4 fruit fly cellular contexts compared by ENCODE assay signal in the genomic region with DNA sequence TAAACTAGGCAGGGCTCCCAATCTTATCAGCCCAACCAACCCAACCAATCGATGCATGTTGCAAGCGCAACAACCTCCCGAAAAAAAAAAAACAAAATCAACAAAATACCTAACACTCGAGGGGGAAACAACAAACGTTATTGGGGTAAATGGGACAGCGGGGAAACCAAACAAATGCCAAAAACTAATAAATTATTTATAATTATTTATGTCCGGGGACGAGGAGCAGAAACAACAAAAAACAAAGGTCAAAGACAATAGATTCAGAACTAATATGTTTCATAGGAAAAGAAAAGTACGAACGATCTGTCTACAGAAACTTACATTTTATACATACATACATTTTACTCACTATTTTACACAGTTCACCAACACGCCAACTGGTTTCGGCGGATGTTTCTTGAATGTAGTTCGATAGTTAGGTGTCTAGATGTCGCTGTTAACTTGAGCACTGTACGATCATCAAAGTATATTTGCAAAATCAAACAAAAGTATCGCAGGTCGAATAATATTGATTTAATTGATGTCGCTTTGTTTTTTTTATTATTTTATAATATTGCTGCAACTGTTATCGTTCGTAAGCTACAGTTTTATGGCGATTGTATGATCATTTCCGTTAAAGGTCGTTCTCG.
TF ChIP-seq lines count a peak whose summit lies in the region.

No protein-coding gene starts in this region.

TF ChIP-seq in whole organism, adult, 20 proteins besides CTCF, POLR2A, EP300 and RAD21 (continued from another document):
- TF ChIP-seq CG5204 (GFP tag; optimal IDR thresholded peaks at IDR 0.05; lab: Kevin White, UChicago) (no peak), CG11617 (GFP tag; optimal IDR thresholded peaks at IDR 0.05; lab: Kevin White, UChicago) (no peak), CG7045 (GFP tag; optimal IDR thresholded peaks at IDR 0.05; lab: Kevin White, UChicago) (no peak)

TF ChIP-seq in whole organism, embryonic, 481 proteins besides CTCF, POLR2A, EP300 and RAD21 (continued from another document and continues in another):
- TF ChIP-seq tll (GFP tag; optimal IDR thresholded peaks at IDR 0.05; lab: Kevin White, UChicago) (no peak), Antp (GFP tag; optimal IDR thresholded peaks at IDR 0.05; lab: Kevin White, UChicago) (peak; percentile 24), CG11696 (GFP tag; IDR thresholded peaks at IDR 0.05; lab: Robert Waterston, UW) (no peak), Chrac-16 (GFP tag; optimal IDR thresholded peaks at IDR 0.05; lab: Kevin White, UChicago) (peak; percentile 35), Nf-YC (tag; optimal IDR thresholded peaks at IDR 0.05; lab: Kevin White, UChicago) (peak; percentile 13), CG8290 (GFP tag; optimal IDR thresholded peaks at IDR 0.05; lab: Kevin White, UChicago) (peak; percentile 61), CG8290 (tag; optimal IDR thresholded peaks at IDR 0.05; lab: Kevin White, UChicago) (peak; percentile 38 to 74), CG33557 (GFP tag; optimal IDR thresholded peaks at IDR 0.05; lab: Kevin White, UChicago) (peak; percentile 17), lola (GFP tag; optimal IDR thresholded peaks at IDR 0.05; lab: Kevin White, UChicago) (peak in 1 of 3 experiments; percentile 7), CG31441 (GFP tag; IDR thresholded peaks at IDR 0.05; lab: Robert Waterston, UW) (0 out of 2 replicates have a peak, but pooled peaks have one; percentile 14), maf-S (GFP tag; optimal IDR thresholded peaks at IDR 0.05; lab: Kevin White, UChicago) (peak; percentile 22), CG1233 (GFP tag; optimal IDR thresholded peaks at IDR 0.05; lab: Kevin White, UChicago) (no peak), CG17829 (tag; optimal IDR thresholded peaks at IDR 0.05; lab: Kevin White, UChicago) (peak; percentile 27), CG7963 (GFP tag; IDR thresholded peaks at IDR 0.05; lab: Robert Waterston, UW; ENCODE audit: partially characterized antibody) (0 out of 3 replicates have a peak, but pooled peaks have one; percentile 10), croc (GFP tag; conservative IDR thresholded peaks at IDR 0.05; lab: Robert Waterston, UW) (peak; percentile 14; the same call in 1 of the 3 replicates), cg (GFP tag; optimal IDR thresholded peaks at IDR 0.05; lab: Kevin White, UChicago) (no peak), CG16813 (GFP tag; IDR thresholded peaks at IDR 0.05; lab: Robert Waterston, UW; ENCODE audit: partially characterized antibody) (peak; percentile 51; the same call in 1 of the 3 replicates), Lhr (GFP tag; optimal IDR thresholded peaks at IDR 0.05; lab: Kevin White, UChicago) (peak; percentile 66), Dek (tag; optimal IDR thresholded peaks at IDR 0.05; lab: Kevin White, UChicago) (peak; percentile 26), CG12299 (tag; optimal IDR thresholded peaks at IDR 0.05; lab: Kevin White, UChicago) (no peak), Pdp1 (GFP tag; optimal IDR thresholded peaks at IDR 0.05; lab: Kevin White, UChicago) (peak; percentile 31 to 32), slbo (GFP tag; IDR thresholded peaks at IDR 0.05; lab: Robert Waterston, UW) (peak; percentile 62; the same call in 1 of the 2 replicates), CG7987 (GFP tag; optimal IDR thresholded peaks at IDR 0.05; lab: Kevin White, UChicago) (peak; percentile 41), CG16779 (GFP tag; IDR thresholded peaks at IDR 0.05; lab: Robert Waterston, UW) (no peak), az2 (GFP tag; optimal IDR thresholded peaks at IDR 0.05; lab: Kevin White, UChicago) (peak; percentile 30), sug (tag; optimal IDR thresholded peaks at IDR 0.05; lab: Kevin White, UChicago) (peak; percentile 11), lilli (GFP tag; optimal IDR thresholded peaks at IDR 0.05; lab: Kevin White, UChicago) (peak; percentile 46), Blimp-1 (GFP tag; optimal IDR thresholded peaks at IDR 0.05; lab: Kevin White, UChicago) (peak; percentile 8), CG11723 (GFP tag; optimal IDR thresholded peaks at IDR 0.05; lab: Kevin White, UChicago) (no peak), unpg (GFP tag; optimal IDR thresholded peaks at IDR 0.05; lab: Kevin White, UChicago) (peak; percentile 6), HLH3B (GFP tag; IDR thresholded peaks at IDR 0.05; lab: Robert Waterston, UW) (peak; percentile 22; the same call in 1 of the 2 replicates), CG15269 (tag; optimal IDR thresholded peaks at IDR 0.05; lab: Kevin White, UChicago) (no peak), CG1603 (tag; optimal IDR thresholded peaks at IDR 0.05; lab: Kevin White, UChicago) (peak; percentile 52), CG10209 (GFP tag; optimal IDR thresholded peaks at IDR 0.05; lab: Kevin White, UChicago) (peak; percentile 32), MTF-1 (GFP tag; optimal IDR thresholded peaks at IDR 0.05; lab: Kevin White, UChicago; ENCODE audit: borderline replicate concordance) (peak; percentile 8), CG3838 (GFP tag; optimal IDR thresholded peaks at IDR 0.05; lab: Kevin White, UChicago) (peak; percentile 23), chn (GFP tag; optimal IDR thresholded peaks at IDR 0.05; lab: Kevin White, UChicago) (peak; percentile 12)

TF ChIP-seq in whole organism, prepupa, 60 proteins besides CTCF, POLR2A, EP300 and RAD21 (continued from another document):
- TF ChIP-seq CG11762 (GFP tag; optimal IDR thresholded peaks at IDR 0.05; lab: Kevin White, UChicago; ENCODE audit: insufficient read depth), result no peak
- peak; percentile 41 for TF ChIP-seq cyc (GFP tag; optimal IDR thresholded peaks at IDR 0.05; lab: Kevin White, UChicago)
- TF ChIP-seq Smox (GFP tag; optimal IDR thresholded peaks at IDR 0.05; lab: Kevin White, UChicago), result peak; percentile 19
- no peak for TF ChIP-seq spab (GFP tag; optimal IDR thresholded peaks at IDR 0.05; lab: Kevin White, UChicago)
- TF ChIP-seq pdm3 (GFP tag; optimal IDR thresholded peaks at IDR 0.05; lab: Kevin White, UChicago), result peak; percentile 39
- TF ChIP-seq CG6854 (GFP tag; optimal IDR thresholded peaks at IDR 0.05; lab: Kevin White, UChicago), result no peak
- peak; percentile 71 for TF ChIP-seq Eip78C (GFP tag; lab: Kevin White, UChicago)
- no peak for TF ChIP-seq CG3032 (tag; optimal IDR thresholded peaks at IDR 0.05; lab: Kevin White, UChicago)
- TF ChIP-seq Ets21C (GFP tag; optimal IDR thresholded peaks at IDR 0.05; lab: Kevin White, UChicago), result peak; percentile 11

TF ChIP-seq in whole organism, wandering third instar larva, 38 proteins besides CTCF, POLR2A, EP300 and RAD21 (continued from another document):
- TF ChIP-seq usp (GFP tag; optimal IDR thresholded peaks at IDR 0.05; lab: Kevin White, UChicago) (no peak), Hr78 (GFP tag; optimal IDR thresholded peaks at IDR 0.05; lab: Kevin White, UChicago) (no peak), foxo (GFP tag; optimal IDR thresholded peaks at IDR 0.05; lab: Kevin White, UChicago) (peak in 1 of 2 experiments; percentile 42), rgr (GFP tag; optimal IDR thresholded peaks at IDR 0.05; lab: Kevin White, UChicago) (peak; percentile 50), sv (GFP tag; optimal IDR thresholded peaks at IDR 0.05; lab: Kevin White, UChicago) (no peak), Hnf4 (GFP tag; optimal IDR thresholded peaks at IDR 0.05; lab: Kevin White, UChicago) (peak; percentile 7)
